Worm (Caenorhabditis elegans): ENCODE data around the gene C30G7.2.

- TF ChIP-seq pha-4 (tag; optimal IDR thresholded peaks at IDR 0.05) (no peak), nhr-237 (tag; optimal IDR thresholded peaks at IDR 0.05) (no peak), snpc-4 (tag; optimal IDR thresholded peaks at IDR 0.05) (no peak), blmp-1 (tag; optimal IDR thresholded peaks at IDR 0.05) (no peak), flh-1 (GFP tag; optimal IDR thresholded peaks at IDR 0.05) (no peak), unc-62 (GFP tag; optimal IDR thresholded peaks at IDR 0.05) (no peak), ceh-83 (GFP tag; optimal IDR thresholded peaks at IDR 0.05) (no peak), elt-3 (tag; optimal IDR thresholded peaks at IDR 0.05) (no peak), nhr-28 (tag; optimal IDR thresholded peaks at IDR 0.05) (no peak), ztf-11 (tag; optimal IDR thresholded peaks at IDR 0.05) (no peak), elt-1 (tag; optimal IDR thresholded peaks at IDR 0.05; ENCODE audit: borderline replicate concordance, insufficient read depth) (no peak), zip-8 (tag; optimal IDR thresholded peaks at IDR 0.05) (no peak), cnd-1 (tag; optimal IDR thresholded peaks at IDR 0.05) (no peak)
Observed at ce11 chrV:14947022-14947421, 10.3 kb downstream of the C30G7.2 start, which contains the start of gene C30G7.4.
